Fruit fly (Drosophila melanogaster) whole organism, prepupa: Measurements from ENCODE around the gene CG7320.

Source experiments
- Blimp-1 ChIP-seq: fragments of 200-800 bp; sonication (Bioruptor generic); optimal IDR thresholded peaks from 3 replicates; lab custom pipeline; 2017; ENCODE audit warnings: missing biosample characterization, missing genetic modification characterization, mild to moderate bottlenecking, moderate library complexity, missing genetic modification reagents
- CG10631 ChIP-seq: fragments of 200-800 bp; sonication (Bioruptor generic); optimal IDR thresholded peaks from 2 replicates; lab custom pipeline; 2016; ENCODE audit warnings: missing biosample characterization, missing genetic modification characterization
- CG10669 ChIP-seq: fragments of 200-800 bp; sonication (Bioruptor generic); optimal IDR thresholded peaks from 3 replicates; lab custom pipeline; 2018; ENCODE audit warnings: missing biosample characterization, mild to moderate bottlenecking, missing genetic modification characterization, moderate library complexity
- CG11294 ChIP-seq: fragments of 200-800 bp; sonication (Bioruptor generic); IDR thresholded peaks from 2 replicates; pipeline ENCODE4 v1.3.6; 2022; ENCODE audit warnings: missing biosample characterization, missing genetic modification characterization
- CG11762 ChIP-seq: fragments of 200-800 bp; sonication (Bioruptor generic); optimal IDR thresholded peaks from 3 replicates; lab custom pipeline; 2016; ENCODE audit warnings: missing biosample characterization, missing genetic modification characterization; ENCODE audit not compliant: insufficient read depth
- CG11902 ChIP-seq: fragments of 200-800 bp; sonication (Bioruptor generic); optimal IDR thresholded peaks from 3 replicates; lab custom pipeline; 2016; ENCODE audit warnings: missing biosample characterization, missing genetic modification characterization
- CG1621 ChIP-seq: fragments of 200-800 bp; sonication (Bioruptor generic); optimal IDR thresholded peaks from 3 replicates; lab custom pipeline; 2018; ENCODE audit warnings: missing biosample characterization, mild to moderate bottlenecking, missing genetic modification characterization
- CG16779 ChIP-seq: fragments of 200-800 bp; sonication (Bioruptor generic); optimal IDR thresholded peaks from 3 replicates; lab custom pipeline; 2017; ENCODE audit warnings: missing biosample characterization, mild to moderate bottlenecking, missing genetic modification characterization
- CG3032 ChIP-seq: fragments of 200-800 bp; optimal IDR thresholded peaks from 2 replicates; lab custom pipeline; 2019; ENCODE audit warnings: missing biosample characterization, mild to moderate bottlenecking, missing genetic modification characterization, moderate library complexity
- CG32006 ChIP-seq: fragments of 200-800 bp; sonication (Bioruptor generic); optimal IDR thresholded peaks from 3 replicates; lab custom pipeline; 2017; ENCODE audit warnings: missing biosample characterization, mild to moderate bottlenecking, missing genetic modification characterization
- CG34406 ChIP-seq: fragments of 200-800 bp; sonication (Bioruptor generic); optimal IDR thresholded peaks from 3 replicates; lab custom pipeline; 2016; ENCODE audit warnings: missing biosample characterization, missing genetic modification characterization
- CG3919 ChIP-seq: fragments of 200-800 bp; sonication (Bioruptor generic); optimal IDR thresholded peaks from 3 replicates; lab custom pipeline; 2016; ENCODE audit warnings: missing biosample characterization, missing genetic modification characterization
- CG4318 ChIP-seq: fragments of 200-800 bp; sonication (Bioruptor generic); optimal IDR thresholded peaks from 3 replicates; lab custom pipeline; 2017; ENCODE audit warnings: missing biosample characterization, mild to moderate bottlenecking, missing genetic modification characterization
- CG6163 ChIP-seq: fragments of 200-800 bp; sonication (Bioruptor generic); IDR thresholded peaks from 3 replicates; pipeline ENCODE4 v1.3.6; 2022; ENCODE audit warnings: missing biosample characterization, missing genetic modification characterization
- CG6276 ChIP-seq: fragments of 200-800 bp; sonication (Bioruptor generic); optimal IDR thresholded peaks from 2 replicates; lab custom pipeline; 2017; ENCODE audit warnings: missing biosample characterization, mild to moderate bottlenecking, missing genetic modification characterization
- CG6792 ChIP-seq: fragments of 200-800 bp; sonication (Bioruptor generic); optimal IDR thresholded peaks from 3 replicates; lab custom pipeline; 2016; ENCODE audit warnings: missing biosample characterization, missing genetic modification characterization
- CG6808 ChIP-seq: fragments of 200-800 bp; sonication (Bioruptor generic); optimal IDR thresholded peaks from 3 replicates; lab custom pipeline; 2017; ENCODE audit warnings: missing biosample characterization, missing genetic modification characterization, mild to moderate bottlenecking, moderate library complexity, missing genetic modification reagents
- CG7368 ChIP-seq: fragments of 200-800 bp; sonication (Bioruptor generic); optimal IDR thresholded peaks from 3 replicates; lab custom pipeline; 2016; ENCODE audit warnings: missing biosample characterization, missing genetic modification characterization
- CG8119 ChIP-seq: fragments of 200-800 bp; sonication (Bioruptor generic); IDR thresholded peaks from 3 replicates; pipeline ENCODE4 v1.3.6; 2022; ENCODE audit warnings: missing biosample characterization, missing genetic modification characterization
- CG8632 ChIP-seq: fragments of 200-800 bp; sonication (Bioruptor generic); optimal IDR thresholded peaks from 3 replicates; lab custom pipeline; 2016; ENCODE audit warnings: missing biosample characterization, missing genetic modification characterization
- Eip75B ChIP-seq: fragments of 200-800 bp; sonication (Bioruptor generic); optimal IDR thresholded peaks from 3 replicates; lab custom pipeline; 2016; ENCODE audit warnings: missing biosample characterization, missing genetic modification characterization
- Eip78C ChIP-seq: fragments of 200-800 bp; sonication (Bioruptor generic); peaks from one replicate; lab custom pipeline; 2016; ENCODE audit warnings: missing biosample characterization, missing genetic modification characterization
- Eip93F ChIP-seq: fragments of 200-800 bp; sonication (Bioruptor generic); optimal IDR thresholded peaks from 2 replicates; lab custom pipeline; 2016; ENCODE audit warnings: missing biosample characterization, mild to moderate bottlenecking, missing genetic modification characterization
- Ets21C ChIP-seq: fragments of 200-800 bp; sonication (Bioruptor generic); optimal IDR thresholded peaks from 3 replicates; lab custom pipeline; 2016; ENCODE audit warnings: missing biosample characterization, missing genetic modification characterization
- Ets96B ChIP-seq: fragments of 200-800 bp; optimal IDR thresholded peaks from 2 replicates; lab custom pipeline; 2019; ENCODE audit warnings: missing biosample characterization, mild to moderate bottlenecking, missing genetic modification characterization, moderate library complexity
- Gug ChIP-seq: fragments of 200-800 bp; sonication (Bioruptor generic); IDR thresholded peaks from 2 replicates; pipeline ENCODE4 v1.3.6; 2022; ENCODE audit warnings: missing biosample characterization, missing genetic modification characterization
- Hr38 ChIP-seq: sonication (Bioruptor generic); optimal IDR thresholded peaks from 2 replicates; lab custom pipeline; 2016; ENCODE audit warnings: missing biosample characterization, missing genetic modification characterization
- Hr39 ChIP-seq: fragments of 200-800 bp; sonication (Bioruptor generic); optimal IDR thresholded peaks from 2 replicates; lab custom pipeline; 2016; ENCODE audit warnings: missing biosample characterization, missing genetic modification characterization
- Met ChIP-seq: fragments of 200-800 bp; sonication (Bioruptor generic); optimal IDR thresholded peaks from 3 replicates; lab custom pipeline; 2016; ENCODE audit warnings: missing biosample characterization, missing genetic modification characterization
- OdsH ChIP-seq: fragments of 200-800 bp; sonication (Bioruptor generic); optimal IDR thresholded peaks from 3 replicates; lab custom pipeline; 2016; ENCODE audit warnings: missing biosample characterization, missing genetic modification characterization
- Smox ChIP-seq: fragments of 200-800 bp; sonication (Bioruptor generic); optimal IDR thresholded peaks from 3 replicates; lab custom pipeline; 2016; ENCODE audit warnings: missing biosample characterization, missing genetic modification characterization
- Sox14 ChIP-seq: fragments of 200-800 bp; sonication (Bioruptor generic); optimal IDR thresholded peaks from 3 replicates; lab custom pipeline; 2016; ENCODE audit warnings: missing biosample characterization, missing genetic modification characterization
- achi ChIP-seq: fragments of 200-800 bp; sonication (Bioruptor generic); optimal IDR thresholded peaks from 3 replicates; lab custom pipeline; 2016; ENCODE audit warnings: missing biosample characterization, missing genetic modification characterization
- acj6 ChIP-seq: fragments of 200-800 bp; sonication (Bioruptor generic); optimal IDR thresholded peaks from 3 replicates; lab custom pipeline; 2016; ENCODE audit warnings: missing biosample characterization, missing genetic modification characterization
- dac ChIP-seq: fragments of 200-800 bp; sonication (Bioruptor generic); optimal IDR thresholded peaks from 2 replicates; lab custom pipeline; 2017; ENCODE audit warnings: missing biosample characterization, mild to moderate bottlenecking, missing genetic modification characterization
- eg ChIP-seq: fragments of 200-800 bp; sonication (Bioruptor generic); IDR thresholded peaks from 3 replicates; pipeline ENCODE4 v1.3.6; 2022; ENCODE audit warnings: missing biosample characterization, missing genetic modification characterization
- esn ChIP-seq: fragments of 200-800 bp; sonication (Bioruptor generic); optimal IDR thresholded peaks from 2 replicates; lab custom pipeline; 2016; ENCODE audit warnings: missing biosample characterization, mild to moderate bottlenecking, missing genetic modification characterization, moderate library complexity
- fd59A ChIP-seq: fragments of 200-800 bp; sonication (Bioruptor generic); optimal IDR thresholded peaks from 2 replicates; lab custom pipeline; 2017; ENCODE audit warnings: missing biosample characterization, mild to moderate bottlenecking, missing genetic modification characterization, missing genetic modification reagents
- fkh ChIP-seq: fragments of 200-800 bp; sonication (Bioruptor generic); optimal IDR thresholded peaks from 3 replicates; lab custom pipeline; 2017; ENCODE audit warnings: missing biosample characterization, mild to moderate bottlenecking, missing genetic modification characterization, moderate library complexity
- pdm3 ChIP-seq: fragments of 200-800 bp; sonication (Bioruptor generic); optimal IDR thresholded peaks from 3 replicates; lab custom pipeline; 2016; ENCODE audit warnings: missing biosample characterization, missing genetic modification characterization
- salr ChIP-seq, 2 experiments: fragments of 200-800 bp; sonication (Bioruptor generic); optimal IDR thresholded peaks; 3 replicates each; lab custom pipeline; 2016 to 2018; ENCODE audit warnings: missing biosample characterization in 2 of 2, missing genetic modification characterization in 2 of 2, mild to moderate bottlenecking in 1 of 2
- spab ChIP-seq: fragments of 200-800 bp; sonication (Bioruptor generic); optimal IDR thresholded peaks from 2 replicates; lab custom pipeline; 2017; ENCODE audit warnings: missing biosample characterization, mild to moderate bottlenecking, missing genetic modification characterization, missing genetic modification reagents
- svp ChIP-seq: fragments of 200-800 bp; sonication (Bioruptor generic); peaks from one replicate; lab custom pipeline; 2016; ENCODE audit warnings: missing biosample characterization, missing genetic modification characterization
- topi ChIP-seq: fragments of 200-800 bp; sonication (Bioruptor generic); optimal IDR thresholded peaks from 3 replicates; lab custom pipeline; 2016; ENCODE audit warnings: missing biosample characterization, missing genetic modification characterization

CG7320 gene

DNA sequence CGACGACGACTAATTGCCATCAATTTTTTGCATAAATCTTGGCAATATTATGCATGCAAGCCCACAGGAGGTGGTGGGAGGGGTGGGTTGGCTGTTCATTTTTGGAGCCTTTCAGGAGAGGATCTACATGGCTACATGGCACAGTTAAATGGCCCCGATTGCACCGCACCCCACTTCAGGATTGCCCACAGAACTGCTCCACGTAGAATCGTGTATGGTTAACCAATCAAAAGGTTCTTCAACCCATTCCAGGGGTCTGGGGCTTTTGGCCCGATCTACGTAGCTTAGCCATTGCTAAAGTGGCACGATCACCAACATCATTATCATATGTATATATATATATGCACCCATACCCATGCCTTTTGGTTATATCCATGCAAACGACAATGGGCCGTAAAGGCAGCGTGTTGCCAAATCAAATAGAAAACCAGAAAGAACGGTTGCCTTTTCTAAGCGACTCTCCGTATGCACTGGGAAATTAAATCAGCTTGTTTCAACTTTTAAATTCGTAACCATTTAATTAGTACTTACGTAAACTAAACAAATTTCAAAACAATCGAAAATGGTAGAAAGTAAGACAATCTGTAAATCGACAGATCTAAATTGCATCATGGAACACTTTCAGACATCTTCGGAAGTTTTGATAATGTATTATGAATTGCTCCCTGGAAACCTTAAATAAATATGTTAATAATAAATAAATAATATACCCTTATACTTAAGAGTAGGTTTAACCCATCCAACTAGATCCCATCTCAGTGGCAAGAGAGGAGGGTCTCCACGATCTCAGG lies 29.9 kb downstream of the CG7320 start:
- TF ChIP-seq CG4318 (GFP tag; lab: Kevin White, UChicago) = peak; percentile 0
- no peak for TF ChIP-seq CG11762 (GFP tag; lab: Kevin White, UChicago)
- peak; percentile 12 for TF ChIP-seq spab (GFP tag; lab: Kevin White, UChicago)
- no peak for TF ChIP-seq CG3919 (GFP tag; lab: Kevin White, UChicago)
- peak; percentile 33 for TF ChIP-seq CG10631 (GFP tag; lab: Kevin White, UChicago)
- no peak for TF ChIP-seq Ets21C (GFP tag; lab: Kevin White, UChicago)
- no peak for TF ChIP-seq Hr38
- peak; percentile 0 for TF ChIP-seq acj6 (GFP tag; lab: Kevin White, UChicago)
- TF ChIP-seq CG32006 (GFP tag; lab: Kevin White, UChicago) = peak; percentile 25
- TF ChIP-seq CG3032 (tag; lab: Kevin White, UChicago) = peak; percentile 12
- peak in 1 of 2 experiments; percentile 8 for TF ChIP-seq salr (GFP tag; optimal IDR thresholded peaks at IDR 0.05; lab: Kevin White, UChicago)
- no peak for TF ChIP-seq esn (GFP tag; lab: Kevin White, UChicago)
- TF ChIP-seq OdsH (GFP tag; lab: Kevin White, UChicago) = peak; percentile 9
- no peak for TF ChIP-seq topi (GFP tag; lab: Kevin White, UChicago)
- no peak for TF ChIP-seq CG6792
- peak; percentile 10 for TF ChIP-seq CG6808 (GFP tag; lab: Kevin White, UChicago)
- TF ChIP-seq CG8632 = no peak
- TF ChIP-seq achi (GFP tag; lab: Kevin White, UChicago) = no peak
- no peak for TF ChIP-seq Met (GFP tag; lab: Kevin White, UChicago)
- TF ChIP-seq CG11902 (GFP tag; lab: Kevin White, UChicago) = no peak
- TF ChIP-seq Eip78C (GFP tag; lab: Kevin White, UChicago) = peak; percentile 44
- TF ChIP-seq Ets96B (tag; lab: Kevin White, UChicago) = peak; percentile 16

DNA sequence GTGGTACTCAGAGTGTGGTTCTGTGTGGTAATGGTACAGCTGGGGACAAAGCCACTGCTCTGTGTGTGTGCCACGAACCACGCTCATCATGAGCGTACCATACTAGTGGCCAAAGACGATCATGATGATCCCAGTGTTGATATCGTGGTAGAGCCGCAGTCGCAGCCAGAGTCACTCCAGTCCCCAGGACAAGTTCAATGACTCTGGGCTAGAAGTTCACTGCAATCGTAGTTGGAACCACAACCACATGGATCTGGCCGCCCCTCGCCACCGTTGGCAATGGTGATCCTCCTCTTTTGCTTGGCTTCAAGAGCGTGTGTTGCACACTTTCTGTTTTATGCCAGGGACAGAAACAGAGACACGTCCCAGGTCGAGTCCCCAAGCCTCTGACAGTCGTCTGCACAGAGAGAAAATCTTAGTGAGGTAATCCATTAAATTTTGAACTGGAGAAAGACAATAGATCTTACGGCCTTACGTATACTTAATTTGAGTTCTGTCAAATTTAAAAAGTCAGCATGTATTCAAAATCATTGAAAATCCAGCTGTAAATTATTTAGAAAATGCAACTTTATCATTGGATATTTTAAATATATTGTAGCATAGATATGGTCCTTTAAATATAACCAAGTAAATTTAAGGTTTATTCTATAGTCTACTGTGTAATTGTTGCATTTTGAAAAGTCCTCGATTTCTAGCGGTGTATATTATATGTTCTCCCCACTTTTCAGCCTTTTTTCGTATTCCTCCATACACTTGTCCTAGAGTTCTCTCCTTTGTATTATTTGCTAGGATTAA lies 30.8 kb downstream of the CG7320 start:
- TF ChIP-seq Ets21C (GFP tag; lab: Kevin White, UChicago) = peak; percentile 37
- TF ChIP-seq CG16779 (tag; lab: Kevin White, UChicago) = peak; percentile 84
- TF ChIP-seq CG8119 (GFP tag; lab: Robert Waterston, UW) = peak; percentile 77
- TF ChIP-seq CG32006 (GFP tag; lab: Kevin White, UChicago) = peak; percentile 77
- TF ChIP-seq Ets96B (tag; lab: Kevin White, UChicago) = peak; percentile 96
- TF ChIP-seq CG6276 = peak; percentile 49
- peak; percentile 83 for TF ChIP-seq CG11762 (GFP tag; lab: Kevin White, UChicago)
- peak; percentile 57 for TF ChIP-seq Gug (GFP tag; lab: Robert Waterston, UW)
- peak; percentile 86 for TF ChIP-seq OdsH (GFP tag; lab: Kevin White, UChicago)
- TF ChIP-seq topi (GFP tag; lab: Kevin White, UChicago) = peak; percentile 84
- TF ChIP-seq achi (GFP tag; lab: Kevin White, UChicago) = peak; percentile 88
- TF ChIP-seq CG6792 = peak; percentile 84
- TF ChIP-seq CG34406 = peak; percentile 84
- TF ChIP-seq CG7368 (GFP tag; lab: Kevin White, UChicago) = peak; percentile 61
- TF ChIP-seq fd59A = peak; percentile 98
- TF ChIP-seq pdm3 (GFP tag; lab: Kevin White, UChicago) = peak; percentile 84
- no peak for TF ChIP-seq Eip93F (GFP tag; lab: Kevin White, UChicago)
- peak; percentile 96 for TF ChIP-seq CG10669
- TF ChIP-seq spab (GFP tag; lab: Kevin White, UChicago) = peak; percentile 98
- TF ChIP-seq Sox14 (GFP tag; lab: Kevin White, UChicago) = peak; percentile 92
- TF ChIP-seq salr (GFP tag; optimal IDR thresholded peaks at IDR 0.05; lab: Kevin White, UChicago) = peak; percentile 88 to 90
- peak; percentile 50 for TF ChIP-seq Blimp-1 (GFP tag; lab: Kevin White, UChicago)
- TF ChIP-seq dac (GFP tag; lab: Kevin White, UChicago) = no peak
- no peak for TF ChIP-seq fkh (GFP tag; lab: Kevin White, UChicago)
- no peak for TF ChIP-seq eg (GFP tag; lab: Robert Waterston, UW)
- TF ChIP-seq Smox (GFP tag; lab: Kevin White, UChicago) = peak; percentile 77
- peak; percentile 82 for TF ChIP-seq svp
- no peak for TF ChIP-seq CG11294 (GFP tag; lab: Robert Waterston, UW)
- TF ChIP-seq CG11902 (GFP tag; lab: Kevin White, UChicago) = peak; percentile 54
- peak; percentile 71 for TF ChIP-seq CG6163
- TF ChIP-seq CG1621 (tag; lab: Kevin White, UChicago) = peak; percentile 86
- TF ChIP-seq Met (GFP tag; lab: Kevin White, UChicago) = peak; percentile 80
- peak; percentile 93 for TF ChIP-seq CG10631 (GFP tag; lab: Kevin White, UChicago)
- peak; percentile 67 for TF ChIP-seq Hr39 (GFP tag; lab: Kevin White, UChicago)
- peak; percentile 85 for TF ChIP-seq CG8632
- TF ChIP-seq Eip78C (GFP tag; lab: Kevin White, UChicago) = peak; percentile 98
- peak; percentile 91 for TF ChIP-seq Eip75B (GFP tag; lab: Kevin White, UChicago)
